Fruit fly (Drosophila melanogaster) whole organism, pupa: Measurements from ENCODE around the gene CG6126.

Experiments
- CG13204 ChIP-seq: fragments of 200-800 bp; sonication (Bioruptor generic); optimal IDR thresholded peaks from 2 replicates; lab custom pipeline; 2018; ENCODE audit warnings: missing biosample characterization, mild to moderate bottlenecking, missing genetic modification characterization, moderate library complexity
- CG15710 ChIP-seq: fragments of 200-800 bp; sonication (Bioruptor generic); optimal IDR thresholded peaks from 2 replicates; lab custom pipeline; 2018; ENCODE audit warnings: missing biosample characterization, mild to moderate bottlenecking, missing genetic modification characterization, moderate library complexity
- CG8159 ChIP-seq: fragments of 200-800 bp; sonication (Bioruptor generic); optimal IDR thresholded peaks from 3 replicates; lab custom pipeline; 2018; ENCODE audit warnings: missing biosample characterization, mild to moderate bottlenecking, missing genetic modification characterization, moderate library complexity
- D1 ChIP-seq: fragments of 200-800 bp; sonication (Bioruptor generic); optimal IDR thresholded peaks from 2 replicates; lab custom pipeline; 2018; ENCODE audit warnings: missing biosample characterization, mild to moderate bottlenecking, missing genetic modification characterization, moderate library complexity
- EcR ChIP-seq: fragments of 200-800 bp; sonication (Bioruptor generic); optimal IDR thresholded peaks from 3 replicates; lab custom pipeline; 2019; ENCODE audit warnings: missing biosample characterization, missing genetic modification characterization, mild to moderate bottlenecking, moderate library complexity, missing genetic modification reagents

DNA sequence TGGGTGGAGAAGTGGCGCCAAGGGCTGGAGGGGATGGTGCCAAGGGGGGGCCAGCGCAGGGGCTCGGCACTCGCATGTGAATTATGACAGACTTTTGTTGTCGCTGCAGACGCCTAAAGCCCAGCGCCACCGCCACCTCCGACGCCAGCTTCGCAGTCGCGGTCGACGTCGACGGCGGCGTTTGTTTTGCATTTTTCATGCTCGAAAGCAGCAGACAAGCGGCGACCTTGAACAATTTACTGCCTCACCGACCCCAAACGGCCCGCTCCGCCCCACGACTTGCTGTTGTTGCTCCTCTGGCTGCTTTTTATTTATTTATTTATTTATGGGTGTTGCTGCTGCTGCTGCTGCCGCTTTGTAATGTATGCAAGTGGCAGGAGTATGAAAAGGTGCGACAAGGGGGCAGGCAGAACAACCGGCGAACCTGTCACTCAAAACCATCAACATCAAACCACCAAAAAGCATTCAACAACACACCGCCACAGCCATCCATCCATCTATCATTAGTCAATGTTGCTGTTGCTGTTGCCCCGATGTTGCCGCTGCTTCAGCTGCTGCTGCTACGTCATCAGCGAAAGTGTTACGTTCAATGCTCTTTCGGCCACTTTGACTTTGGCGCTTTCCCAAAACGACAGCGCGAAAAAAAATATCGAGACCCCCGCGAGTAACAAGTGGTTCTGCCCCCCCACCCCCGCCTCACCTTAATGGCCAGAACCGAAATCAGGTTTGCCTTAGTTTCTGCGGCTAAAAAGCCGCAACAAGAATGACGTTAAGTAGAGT lies 15.6 kb upstream of the CG6126 start:
- TF ChIP-seq CG8159 (tag; lab: Kevin White, UChicago) (no peak), EcR (GFP tag; lab: Kevin White, UChicago) (peak; percentile 46), CG13204 (GFP tag; lab: Kevin White, UChicago) (peak; percentile 8), CG15710 (tag; lab: Kevin White, UChicago) (no peak), D1 (tag; lab: Kevin White, UChicago) (no peak)
